Worm (Caenorhabditis elegans) whole organism, L4 larva: Measurements from ENCODE around the gene sec-16A.1.

ENCODE experiments used
- ctbp-1 ChIP-seq: fragments of 200-800 bp; sonication (Bioruptor generic); IDR thresholded peaks from 2 replicates; pipeline ENCODE4 v1.3.6; 2022; ENCODE audit warnings: missing genetic modification reagents, missing genetic modification characterization, missing compliant biosample characterization
- fkh-10 ChIP-seq: fragments of 150-350 bp; optimal IDR thresholded peaks from 2 replicates; lab custom pipeline; 2014; ENCODE audit warnings: missing biosample characterization, missing genetic modification reagents, missing genetic modification characterization
- lin-15B ChIP-seq: fragments of 150-350 bp; sonication (generic microtip); optimal IDR thresholded peaks from 3 replicates; lab custom pipeline; 2014; ENCODE audit warnings: missing biosample characterization, missing genetic modification characterization
- nhr-28 ChIP-seq: fragments of 150-350 bp; optimal IDR thresholded peaks from 2 replicates; lab custom pipeline; 2014; ENCODE audit warnings: missing biosample characterization, missing genetic modification characterization
- saeg-2 ChIP-seq: fragments of 200-800 bp; sonication (Bioruptor generic); IDR thresholded peaks from 2 replicates; pipeline ENCODE4 v1.3.6; 2022; ENCODE audit warnings: missing genetic modification reagents, missing genetic modification characterization, missing compliant biosample characterization
- vab-7 ChIP-seq: fragments of 200-800 bp; sonication (Bioruptor generic); IDR thresholded peaks from 2 replicates; pipeline ENCODE4 v1.3.6; 2022; ENCODE audit warnings: missing genetic modification reagents, missing genetic modification characterization, missing compliant biosample characterization

- TF ChIP-seq fkh-10 (GFP tag; lab: Kevin White, UChicago) (no peak), ctbp-1 (GFP tag; lab: Robert Waterston, UW) (no peak), nhr-28 (tag; lab: Kevin White, UChicago) (no peak), saeg-2 (GFP tag; lab: Robert Waterston, UW) (no peak), vab-7 (GFP tag; lab: Robert Waterston, UW) (no peak), lin-15B (tag; lab: Kevin White, UChicago) (no peak)
Observed at ce11 chrIII:9153809-9154208, 28.2 kb downstream of the sec-16A.1 start, which contains the start of gene nhl-1.
